Fruit fly (Drosophila melanogaster) whole organism: ENCODE measurements around the gene Cyt-c1L.

Source experiments
- Dll ChIP-seq: fragments of >200 bp; optimal IDR thresholded peaks from 2 replicates; lab custom pipeline; 2017
- pan ChIP-seq: fragments of >200 bp; optimal IDR thresholded peaks from 2 replicates; lab custom pipeline; 2017
- psq ChIP-seq: fragments of >200 bp; optimal IDR thresholded peaks from 2 replicates; lab custom pipeline; 2017
- usp ChIP-seq: fragments of >200 bp; optimal IDR thresholded peaks from 2 replicates; lab custom pipeline; 2017; ENCODE audit warnings: missing biosample characterization, missing genetic modification characterization, mixed read lengths

dm6 chr3R:29190984-29191383 lies 12.9 kb downstream of the Cyt-c1L start:
- no peak for TF ChIP-seq psq (lab: Kevin White, UChicago)
- no peak for TF ChIP-seq Dll (lab: Kevin White, UChicago)
- no peak for TF ChIP-seq pan (lab: Kevin White, UChicago)
- no peak for TF ChIP-seq usp (GFP tag; lab: Kevin White, UChicago)
